Worm (Caenorhabditis elegans) whole organism, L4/young adult: Measurements from ENCODE around the gene C45H4.13.

Source experiments
- W03F9.2 ChIP-seq: fragments of 150-350 bp; optimal IDR thresholded peaks from 2 replicates; lab custom pipeline; 2014; ENCODE audit warnings: missing biosample characterization, missing genetic modification characterization
- dao-5 ChIP-seq: sonication (generic microtip); optimal IDR thresholded peaks from 2 replicates; lab custom pipeline; 2016; ENCODE audit warnings: missing genotype, missing genetic modification characterization, moderate library complexity, missing compliant biosample characterization
- him-1 ChIP-seq: sonication (generic microtip); optimal IDR thresholded peaks from 2 replicates; lab custom pipeline; 2016; ENCODE audit warnings: missing genotype, missing genetic modification reagents, missing genetic modification characterization, missing compliant biosample characterization

ce11 chrV:2163735-2164134, 13.0 kb upstream of the C45H4.13 start, which contains the start of gene str-255:
- TF ChIP-seq dao-5 = no peak
- no peak for TF ChIP-seq him-1 (tag; lab: Kevin White, UChicago)
- TF ChIP-seq W03F9.2 (tag; lab: Kevin White, UChicago) = no peak
